Worm (Caenorhabditis elegans): Measurements from ENCODE around the gene cyk-7.

cyk-7 gene

ce11 chrIII:7783354-7783753 is 11.9 kb downstream of the cyk-7 start, which contains the start of gene mab-5:
Gene mab-5 (minus strand): TSS chrIII:7783454.
- no peak for TF ChIP-seq ztf-11 (tag; optimal IDR thresholded peaks at IDR 0.05)
- no peak for TF ChIP-seq nhr-77 (tag; optimal IDR thresholded peaks at IDR 0.05)
- TF ChIP-seq aly-2 (tag; optimal IDR thresholded peaks at IDR 0.05) = no peak
- no peak for TF ChIP-seq dpl-1 (GFP tag; optimal IDR thresholded peaks at IDR 0.05)
- no peak for TF ChIP-seq unc-39 (tag; optimal IDR thresholded peaks at IDR 0.05)
- TF ChIP-seq zip-11 (GFP tag; IDR thresholded peaks at IDR 0.05) = no peak
- TF ChIP-seq nhr-237 (tag; optimal IDR thresholded peaks at IDR 0.05) = no peak
- TF ChIP-seq daf-16 (GFP tag; optimal IDR thresholded peaks at IDR 0.05) = no peak
- TF ChIP-seq daf-16 (tag; optimal IDR thresholded peaks at IDR 0.05) = no peak
- TF ChIP-seq vab-7 (GFP tag; IDR thresholded peaks at IDR 0.05) = no peak
- TF ChIP-seq F44E2.7 (GFP tag; IDR thresholded peaks at IDR 0.05) = no peak
- TF ChIP-seq ceh-44 (GFP tag; IDR thresholded peaks at IDR 0.05) = no peak
- TF ChIP-seq ZK337.2 (GFP tag; IDR thresholded peaks at IDR 0.05) = no peak
- TF ChIP-seq nhr-48 (tag; optimal IDR thresholded peaks at IDR 0.05) = no peak

- TF ChIP-seq lsy-2 (tag; optimal IDR thresholded peaks at IDR 0.05) = peak in 1 of 2 experiments; percentile 14
- TF ChIP-seq ceh-20 (GFP tag; IDR thresholded peaks at IDR 0.05) = 0 out of 2 replicates have a peak, but pooled peaks have one; percentile 24
- no peak for TF ChIP-seq lin-39 (tag; optimal IDR thresholded peaks at IDR 0.05)
- TF ChIP-seq hlh-11 (tag; optimal IDR thresholded peaks at IDR 0.05) = no peak
Measured at ce11 chrIII:7780566-7781238, 14.5 kb downstream of the cyk-7 start.

ce11 chrIII:7779313-7779712 is 15.9 kb downstream of the cyk-7 start:
- TF ChIP-seq aly-2 (tag; optimal IDR thresholded peaks at IDR 0.05) (no peak), dmd-8 (GFP tag; IDR thresholded peaks at IDR 0.05) (no peak), ceh-44 (GFP tag; IDR thresholded peaks at IDR 0.05) (no peak), ztf-7 (tag; optimal IDR thresholded peaks at IDR 0.05) (no peak), fkh-10 (GFP tag; optimal IDR thresholded peaks at IDR 0.05) (no peak), lir-3 (tag; optimal IDR thresholded peaks at IDR 0.05) (no peak), nhr-28 (tag; optimal IDR thresholded peaks at IDR 0.05) (no peak), nhr-48 (tag; optimal IDR thresholded peaks at IDR 0.05) (no peak), hmg-1.1 (GFP tag; IDR thresholded peaks at IDR 0.05) (no peak), rbr-2 (tag; optimal IDR thresholded peaks at IDR 0.05) (no peak), dmd-6 (GFP tag; IDR thresholded peaks at IDR 0.05) (no peak), lin-13 (GFP tag; optimal IDR thresholded peaks at IDR 0.05) (no peak), ctbp-1 (GFP tag; IDR thresholded peaks at IDR 0.05) (no peak), nhr-77 (tag; optimal IDR thresholded peaks at IDR 0.05) (no peak), jun-1 (tag; optimal IDR thresholded peaks at IDR 0.05) (no peak), zfp-3 (GFP tag; conservative IDR thresholded peaks at IDR 0.05) (no peak), ama-1 (optimal IDR thresholded peaks at IDR 0.05) (no peak), nhr-76 (tag; optimal IDR thresholded peaks at IDR 0.05) (no peak)

- TF ChIP-seq Y105C5A.15 (GFP tag; IDR thresholded peaks at IDR 0.05) (no peak), daf-16 (GFP tag; optimal IDR thresholded peaks at IDR 0.05) (peak in 1 of 2 experiments; percentile 23), daf-16 (tag; optimal IDR thresholded peaks at IDR 0.05) (no peak), ama-1 (optimal IDR thresholded peaks at IDR 0.05) (no peak), pqm-1 (tag; optimal IDR thresholded peaks at IDR 0.05) (no peak), lsy-2 (tag; optimal IDR thresholded peaks at IDR 0.05) (peak in 1 of 2 experiments; percentile 74), nhr-11 (tag; optimal IDR thresholded peaks at IDR 0.05) (no peak), F37D6.2 (tag; optimal IDR thresholded peaks at IDR 0.05) (no peak)
Measured at ce11 chrIII:7778530-7778929, 16.7 kb downstream of the cyk-7 start.

Data from whole organism, L4 larva.